Worm (Caenorhabditis elegans): Measurements from ENCODE around the gene arrd-19.

- no peak for TF ChIP-seq flt-1 (GFP tag; IDR thresholded peaks at IDR 0.05)
- no peak for TF ChIP-seq ztf-23 (GFP tag; IDR thresholded peaks at IDR 0.05)
- TF ChIP-seq ref-1 (GFP tag; conservative IDR thresholded peaks at IDR 0.05) = no peak
- no peak for TF ChIP-seq klf-2 (GFP tag; conservative IDR thresholded peaks at IDR 0.05)
Measured at ce11 chrV:3295368-3295767, 19.9 kb downstream of the arrd-19 start.

All from whole organism, midembryonic.